Worm (Caenorhabditis elegans) whole organism, young adult: ENCODE data around the gene R06B10.7.
"Not testable (repeated sequence)": the region's sequence is repeated elsewhere in the genome, so short reads cannot be mapped to it uniquely, and the experiment has no call there.

Experiments
- B0261.1 ChIP-seq: sonication (generic microtip); optimal IDR thresholded peaks from 2 replicates; lab custom pipeline; 2016; ENCODE audit warnings: mild to moderate bottlenecking, missing genetic modification characterization, moderate library complexity, missing compliant biosample characterization
- F33H1.4 ChIP-seq: fragments of 200-800 bp; sonication (Bioruptor generic); IDR thresholded peaks from 2 replicates; pipeline ENCODE4 v1.3.6; 2022; ENCODE audit warnings: missing genetic modification reagents, missing genetic modification characterization, missing compliant biosample characterization
- F49E8.2 ChIP-seq: sonication (generic microtip); optimal IDR thresholded peaks from 3 replicates; lab custom pipeline; 2017; ENCODE audit warnings: missing genetic modification characterization, mild to moderate bottlenecking, missing compliant biosample characterization, antibody characterized with exemption, moderate library complexity; ENCODE audit not compliant: insufficient read depth
- F57C9.4 ChIP-seq: sonication (generic microtip); optimal IDR thresholded peaks from 2 replicates; lab custom pipeline; 2017; ENCODE audit warnings: mild to moderate bottlenecking, missing genetic modification characterization, missing compliant biosample characterization
- Y79H2A.3 ChIP-seq: fragments of 200-800 bp; sonication (Bioruptor generic); conservative IDR thresholded peaks from 2 replicates; pipeline ENCODE4 v1.3.6; 2022; ENCODE audit warnings: missing genetic modification reagents, missing genetic modification characterization, missing compliant biosample characterization
- Y95B8A.8 ChIP-seq: fragments of 200-800 bp; sonication (Bioruptor generic); IDR thresholded peaks from 2 replicates; pipeline ENCODE4 v1.3.6; 2022; ENCODE audit warnings: missing genetic modification reagents, missing genetic modification characterization, missing compliant biosample characterization
- aptf-3 ChIP-seq: fragments of 200-800 bp; sonication (Bioruptor generic); IDR thresholded peaks from 2 replicates; pipeline ENCODE4 v1.3.6; 2022; ENCODE audit warnings: missing genetic modification characterization, missing compliant biosample characterization
- bed-1 ChIP-seq: fragments of 200-800 bp; sonication (Bioruptor generic); IDR thresholded peaks from 2 replicates; pipeline ENCODE4 v1.3.6; 2022; ENCODE audit warnings: missing genetic modification reagents, missing genetic modification characterization, missing compliant biosample characterization
- ceh-100 ChIP-seq: fragments of 200-800 bp; sonication (Bioruptor generic); IDR thresholded peaks from 2 replicates; pipeline ENCODE4 v1.3.6; 2022; ENCODE audit warnings: missing genetic modification reagents, missing genetic modification characterization, missing compliant biosample characterization
- dox-1 ChIP-seq: fragments of 200-800 bp; sonication (Bioruptor generic); IDR thresholded peaks from 2 replicates; pipeline ENCODE4 v1.3.6; 2022; ENCODE audit warnings: missing genetic modification reagents, missing genetic modification characterization, missing compliant biosample characterization
- egrh-3 ChIP-seq: fragments of 200-800 bp; sonication (Bioruptor generic); IDR thresholded peaks from 2 replicates; pipeline ENCODE4 v1.3.6; 2022; ENCODE audit warnings: missing genetic modification reagents, missing genetic modification characterization, missing compliant biosample characterization
- ekl-4 ChIP-seq: fragments of 200-800 bp; sonication (Bioruptor generic); IDR thresholded peaks from 2 replicates; pipeline ENCODE4 v1.3.6; 2022; ENCODE audit warnings: missing genetic modification reagents, missing genetic modification characterization, missing compliant biosample characterization
- hrde-1 ChIP-seq: sonication (generic microtip); optimal IDR thresholded peaks from 2 replicates; lab custom pipeline; 2016; ENCODE audit warnings: missing genetic modification characterization, mild to moderate bottlenecking, missing compliant biosample characterization, moderate library complexity, missing genotype, missing genetic modification reagents, borderline replicate concordance
- hsf-1 ChIP-seq: fragments of 200-800 bp; sonication (Bioruptor generic); IDR thresholded peaks from 2 replicates; pipeline ENCODE4 v1.3.6; 2022; ENCODE audit warnings: missing genetic modification reagents, missing genetic modification characterization, missing compliant biosample characterization
- lag-1 ChIP-seq: fragments of 200-800 bp; sonication (Bioruptor generic); IDR thresholded peaks from 2 replicates; pipeline ENCODE4 v1.3.6; 2022; ENCODE audit warnings: missing genetic modification reagents, missing genetic modification characterization, missing compliant biosample characterization
- let-607 ChIP-seq, 2 experiments: fragments of 200-800 bp in 1 of 2; sonication (Bioruptor generic) in 1 of 2; sonication (generic microtip) in 1 of 2; optimal IDR thresholded peaks; 2 replicates each; lab custom pipeline; 2016 to 2018; ENCODE audit warnings: mild to moderate bottlenecking in 2 of 2, missing compliant biosample characterization in 2 of 2, missing genetic modification characterization in 2 of 2, moderate library complexity in 2 of 2, missing genotype in 1 of 2
- lin-26 ChIP-seq: fragments of 200-800 bp; sonication (Bioruptor generic); IDR thresholded peaks from 2 replicates; pipeline ENCODE4 v1.3.6; 2022; ENCODE audit warnings: missing genetic modification reagents, missing genetic modification characterization, missing compliant biosample characterization
- lin-54 ChIP-seq: fragments of 200-800 bp; sonication (Bioruptor generic); optimal IDR thresholded peaks from 2 replicates; lab custom pipeline; 2018; ENCODE audit warnings: mild to moderate bottlenecking, missing genetic modification characterization, missing compliant biosample characterization
- lsy-27 ChIP-seq: sonication (generic microtip); optimal IDR thresholded peaks from 2 replicates; lab custom pipeline; 2017; ENCODE audit warnings: missing genetic modification characterization, mild to moderate bottlenecking, missing compliant biosample characterization, antibody characterized with exemption, missing genotype, borderline replicate concordance; ENCODE audit not compliant: insufficient read depth
- madf-8 ChIP-seq: fragments of 200-800 bp; sonication (Bioruptor generic); conservative IDR thresholded peaks from 2 replicates; pipeline ENCODE4 v1.3.6; 2022; ENCODE audit warnings: missing genetic modification reagents, missing genetic modification characterization, missing compliant biosample characterization
- mel-28 ChIP-seq: sonication (generic microtip); optimal IDR thresholded peaks from 2 replicates; lab custom pipeline; 2016; ENCODE audit warnings: borderline replicate concordance, mild to moderate bottlenecking, missing genetic modification characterization, missing compliant biosample characterization
- mes-4 ChIP-seq: sonication (generic microtip); optimal IDR thresholded peaks from 2 replicates; lab custom pipeline; 2016; ENCODE audit warnings: missing genotype, missing genetic modification characterization, missing compliant biosample characterization
- nfya-2 ChIP-seq: fragments of 200-800 bp; sonication (Bioruptor generic); IDR thresholded peaks from 2 replicates; pipeline ENCODE4 v1.3.6; 2022; ENCODE audit warnings: missing genetic modification reagents, missing genetic modification characterization, missing compliant biosample characterization
- nhr-80 ChIP-seq: sonication (generic microtip); optimal IDR thresholded peaks from 2 replicates; lab custom pipeline; 2016; ENCODE audit warnings: missing genetic modification characterization, missing compliant biosample characterization
- nhr-90 ChIP-seq: sonication (generic microtip); optimal IDR thresholded peaks from 2 replicates; lab custom pipeline; 2016; ENCODE audit warnings: missing genotype, mild to moderate bottlenecking, missing genetic modification characterization, missing compliant biosample characterization
- repo-1 ChIP-seq: sonication (generic microtip); optimal IDR thresholded peaks from 2 replicates; lab custom pipeline; 2017; ENCODE audit warnings: mild to moderate bottlenecking, missing genetic modification characterization, missing compliant biosample characterization
- rpc-1 ChIP-seq, 2 experiments: fragments of 150-350 bp in 1 of 2; sonication (generic microtip) in 1 of 2; optimal IDR thresholded peaks; 2 replicates each; lab custom pipeline; 2014 to 2018; ENCODE audit warnings: missing biosample characterization in 1 of 2, missing genetic modification characterization in 1 of 2, missing genetic modification reagents in 1 of 2, missing genotype in 1 of 2
- snpc-1.1 ChIP-seq: sonication (generic microtip); optimal IDR thresholded peaks from 2 replicates; lab custom pipeline; 2017; ENCODE audit warnings: missing genetic modification characterization, mild to moderate bottlenecking, missing compliant biosample characterization, antibody characterized with exemption, moderate library complexity, missing genotype, missing genetic modification reagents; ENCODE audit not compliant: insufficient read depth
- snpc-4 ChIP-seq, 5 experiments: fragments of 150-350 bp in 1 of 5; sonication (generic microtip) in 4 of 5; optimal IDR thresholded peaks; 2 replicates each; lab custom pipeline; 2014 to 2018; ENCODE audit warnings: missing genetic modification characterization in 5 of 5, missing biosample characterization in 3 of 5, antibody characterized with exemption in 2 of 5, mild to moderate bottlenecking in 2 of 5, missing compliant biosample characterization in 2 of 5, missing genotype in 2 of 5, moderate library complexity in 2 of 5, missing genetic modification reagents in 1 of 5
- tbp1 ChIP-seq: fragments of 200-800 bp; sonication (Bioruptor generic); optimal IDR thresholded peaks from 2 replicates; lab custom pipeline; 2018; ENCODE audit warnings: mild to moderate bottlenecking, missing genetic modification characterization, missing compliant biosample characterization
- zfh-2 ChIP-seq: fragments of 200-800 bp; sonication (Bioruptor generic); conservative IDR thresholded peaks from 2 replicates; pipeline ENCODE4 v1.3.6; 2022; ENCODE audit warnings: missing genetic modification reagents, missing genetic modification characterization, missing compliant biosample characterization
- ztf-26 ChIP-seq: sonication (generic microtip); optimal IDR thresholded peaks from 2 replicates; lab custom pipeline; 2017; ENCODE audit warnings: missing genetic modification characterization, missing compliant biosample characterization

Gene R06B10.7

ce11 chrIII:1020732-1021131 lies 19.5 kb upstream of the R06B10.7 start, which contains the start of gene clc-23:
clc-23 (plus strand) TSS chrIII:1020954.
- TF ChIP-seq mel-28 (tag; lab: Kevin White, UChicago) (no peak), nhr-80 (tag; lab: Kevin White, UChicago) (peak; percentile 20), egrh-3 (GFP tag; lab: Robert Waterston, UW) (no peak), B0261.1 (no peak), dox-1 (no peak), let-607 (tag; optimal IDR thresholded peaks at IDR 0.05; lab: Kevin White, UChicago) (no peak)

ce11 chrIII:1016080-1016479 lies 14.9 kb upstream of the R06B10.7 start, which contains the start of gene Y34F4.3:
Y34F4.3 (minus strand) TSS chrIII:1016180.
- no peak for TF ChIP-seq nhr-90 (tag; lab: Kevin White, UChicago)

ce11 chrIII:1009775-1010174 lies 8.6 kb upstream of the R06B10.7 start, which contains the start of gene clc-24:
clc-24 (plus strand) TSS chrIII:1010037.
- TF ChIP-seq F57C9.4 (tag; lab: Kevin White, UChicago), result no peak
- no peak for TF ChIP-seq ekl-4 (GFP tag; lab: Robert Waterston, UW)
- TF ChIP-seq mes-4 (tag; lab: Kevin White, UChicago), result no peak
- no peak for TF ChIP-seq F49E8.2 (tag; lab: Kevin White, UChicago)
- TF ChIP-seq snpc-4 (GFP tag; optimal IDR thresholded peaks at IDR 0.05; lab: Kevin White, UChicago), result no peak
- TF ChIP-seq snpc-4 (tag; optimal IDR thresholded peaks at IDR 0.05; lab: Kevin White, UChicago), result no peak
- TF ChIP-seq zfh-2, result peak; percentile 50
- no peak for TF ChIP-seq ztf-26
- TF ChIP-seq tbp1 (GFP tag; lab: Kevin White, UChicago), result peak; percentile 80
- TF ChIP-seq lag-1, result no peak
- TF ChIP-seq hrde-1 (tag; lab: Kevin White, UChicago), result no peak
- TF ChIP-seq nfya-2, result no peak
- TF ChIP-seq let-607 (tag; optimal IDR thresholded peaks at IDR 0.05; lab: Kevin White, UChicago), result no peak
- no peak for TF ChIP-seq lin-54 (GFP tag; lab: Kevin White, UChicago)
- TF ChIP-seq madf-8 (GFP tag; lab: Robert Waterston, UW), result no peak
- TF ChIP-seq lsy-27 (tag; lab: Kevin White, UChicago), result no peak
- no peak for TF ChIP-seq hsf-1 (GFP tag; lab: Robert Waterston, UW)
- peak; percentile 3 for TF ChIP-seq rpc-1 (optimal IDR thresholded peaks at IDR 0.05; lab: Kevin White, UChicago)
- TF ChIP-seq rpc-1 (tag; optimal IDR thresholded peaks at IDR 0.05; lab: Kevin White, UChicago), result peak; percentile 58
- TF ChIP-seq nhr-90 (tag; lab: Kevin White, UChicago), result no peak
- TF ChIP-seq snpc-1.1 (tag; lab: Kevin White, UChicago), result no peak
- no peak for TF ChIP-seq F33H1.4 (GFP tag; lab: Robert Waterston, UW)
- TF ChIP-seq lin-26 (GFP tag; lab: Robert Waterston, UW), result no peak
- TF ChIP-seq Y95B8A.8 (GFP tag; lab: Robert Waterston, UW), result no peak
- TF ChIP-seq aptf-3, result no peak
- no peak for TF ChIP-seq repo-1 (tag; lab: Kevin White, UChicago)
- no peak for TF ChIP-seq ceh-100 (GFP tag; lab: Robert Waterston, UW)
- no peak for TF ChIP-seq bed-1
- peak; percentile 5 for TF ChIP-seq B0261.1
- peak; percentile 26; the same call in 1 of the 2 replicates for TF ChIP-seq egrh-3 (GFP tag; lab: Robert Waterston, UW)
- TF ChIP-seq dox-1, result no peak
- TF ChIP-seq, all 124 proteins: peak for 5

- TF ChIP-seq egrh-3 (GFP tag; lab: Robert Waterston, UW) (peak; percentile 38; the same call in 1 of the 2 replicates), tbp1 (GFP tag; lab: Kevin White, UChicago) (peak; percentile 26), lin-26 (GFP tag; lab: Robert Waterston, UW) (0 out of 2 replicates have a peak, but pooled peaks have one; percentile 52), zfh-2 (0 out of 2 replicates have a peak, but pooled peaks have one; percentile 16), Y79H2A.3 (GFP tag; lab: Robert Waterston, UW) (0 out of 2 replicates have a peak, but pooled peaks have one; percentile 22), rpc-1 (tag; optimal IDR thresholded peaks at IDR 0.05; lab: Kevin White, UChicago) (peak; percentile 22)
- not testable (repeated sequence) for TF ChIP-seq rpc-1 (optimal IDR thresholded peaks at IDR 0.05; lab: Kevin White, UChicago)
These were observed 7.8 kb upstream of the R06B10.7 start for ce11 chrIII:1009034-1009433.
